Fruit fly (Drosophila melanogaster) whole organism, embryonic: Measurements from ENCODE around the gene TwdlP.
A peak's percentile ranks its signal among the peaks of the same experiment; 100 is the strongest.

Source experiments
- ATbp ChIP-seq: fragments of 200-800 bp; sonication (Bioruptor generic); optimal IDR thresholded peaks from 2 replicates; lab custom pipeline; 2017; ENCODE audit warnings: missing biosample characterization, mild to moderate bottlenecking, missing genetic modification characterization, missing genetic modification reagents
- Awh ChIP-seq: fragments of 200-800 bp; sonication (Bioruptor generic); IDR thresholded peaks from 2 replicates; pipeline ENCODE4, ENCODE4 v1.3.6; 2022; ENCODE audit warnings: missing biosample characterization, missing genetic modification characterization
- CG10209 ChIP-seq: fragments of 200-800 bp; sonication (Bioruptor generic); optimal IDR thresholded peaks from 3 replicates; lab custom pipeline; 2017; ENCODE audit warnings: missing biosample characterization, mild to moderate bottlenecking, missing genetic modification characterization, missing genetic modification reagents
- CG10321 ChIP-seq: fragments of 200-800 bp; sonication (Bioruptor generic); IDR thresholded peaks from 2 replicates; pipeline ENCODE4 v1.3.6; 2022; ENCODE audit warnings: missing biosample characterization, missing genetic modification characterization
- CG10543 ChIP-seq: fragments of 200-800 bp; sonication (Bioruptor generic); optimal IDR thresholded peaks from 3 replicates; lab custom pipeline; 2017; ENCODE audit warnings: missing biosample characterization, mild to moderate bottlenecking, missing genetic modification characterization, moderate library complexity
- CG11398 ChIP-seq: fragments of 200-800 bp; sonication (Bioruptor generic); optimal IDR thresholded peaks from 2 replicates; lab custom pipeline; 2016; ENCODE audit warnings: missing biosample characterization, missing genetic modification characterization
- CG12769 ChIP-seq: fragments of 200-800 bp; sonication (Bioruptor generic); optimal IDR thresholded peaks from 2 replicates; lab custom pipeline; 2019; ENCODE audit warnings: missing biosample characterization, mild to moderate bottlenecking, missing genetic modification characterization, moderate library complexity
- CG13123 ChIP-seq: fragments of 200-800 bp; sonication (Bioruptor generic); optimal IDR thresholded peaks from 2 replicates; lab custom pipeline; 2016; ENCODE audit warnings: missing biosample characterization, missing genetic modification characterization
- CG13287 ChIP-seq: fragments of 200-800 bp; sonication (Bioruptor generic); IDR thresholded peaks from 2 replicates; pipeline ENCODE4 v1.3.6; 2022; ENCODE audit warnings: missing biosample characterization, missing genetic modification characterization; ENCODE audit not compliant: partially characterized antibody
- CG13296 ChIP-seq: fragments of 200-800 bp; sonication (Bioruptor generic); optimal IDR thresholded peaks from 3 replicates; lab custom pipeline; 2018; ENCODE audit warnings: missing biosample characterization, mild to moderate bottlenecking, missing genetic modification characterization
- CG13624 ChIP-seq: fragments of 200-800 bp; sonication (Bioruptor generic); optimal IDR thresholded peaks from 2 replicates; lab custom pipeline; 2016; ENCODE audit warnings: missing biosample characterization, missing genetic modification characterization
- CG2712 ChIP-seq: fragments of 200-800 bp; optimal IDR thresholded peaks from 3 replicates; lab custom pipeline; 2019; ENCODE audit warnings: missing biosample characterization, mild to moderate bottlenecking, missing genetic modification characterization, moderate library complexity
- CG30403 ChIP-seq: fragments of 200-800 bp; sonication (Bioruptor generic); optimal IDR thresholded peaks from 3 replicates; lab custom pipeline; 2016; ENCODE audit warnings: missing biosample characterization, missing genetic modification characterization
- CG31388 ChIP-seq: fragments of 200-800 bp; sonication (Bioruptor generic); optimal IDR thresholded peaks from 2 replicates; lab custom pipeline; 2016; ENCODE audit warnings: missing biosample characterization, missing genetic modification characterization
- CG32532 ChIP-seq: fragments of 200-800 bp; sonication (Bioruptor generic); IDR thresholded peaks from 2 replicates; pipeline ENCODE4 v1.3.6; 2022; ENCODE audit warnings: missing biosample characterization, missing genetic modification characterization
- CG42726 ChIP-seq: fragments of 200-800 bp; sonication (Bioruptor generic); IDR thresholded peaks from 2 replicates; pipeline ENCODE4 v1.3.6; 2022; ENCODE audit warnings: missing biosample characterization, missing genetic modification characterization; ENCODE audit not compliant: partially characterized antibody
- CG5180 ChIP-seq: fragments of 200-800 bp; sonication (Bioruptor generic); optimal IDR thresholded peaks from 3 replicates; lab custom pipeline; 2017; ENCODE audit warnings: missing biosample characterization, missing genetic modification characterization, mild to moderate bottlenecking, moderate library complexity, missing genetic modification reagents
- CG6654 ChIP-seq: fragments of 200-800 bp; sonication (Bioruptor generic); optimal IDR thresholded peaks from 2 replicates; lab custom pipeline; 2017; ENCODE audit warnings: missing biosample characterization, mild to moderate bottlenecking, missing genetic modification characterization
- CG7372 ChIP-seq: fragments of 200-800 bp; sonication (Bioruptor generic); IDR thresholded peaks from 2 replicates; pipeline ENCODE4 v1.3.6; 2022; ENCODE audit warnings: missing biosample characterization, missing genetic modification characterization
- CG7928 ChIP-seq: fragments of 200-800 bp; sonication (Bioruptor generic); optimal IDR thresholded peaks from 2 replicates; lab custom pipeline; 2017; ENCODE audit warnings: missing biosample characterization, mild to moderate bottlenecking, missing genetic modification characterization
- CG9437 ChIP-seq: fragments of 200-800 bp; sonication (Bioruptor generic); optimal IDR thresholded peaks from 2 replicates; lab custom pipeline; 2018; ENCODE audit warnings: missing biosample characterization, mild to moderate bottlenecking, missing genetic modification characterization
- D19A ChIP-seq: fragments of 200-800 bp; optimal IDR thresholded peaks from 3 replicates; lab custom pipeline; 2019; ENCODE audit warnings: missing biosample characterization, mild to moderate bottlenecking, missing genetic modification characterization, moderate library complexity
- Hmr ChIP-seq: fragments of 200-800 bp; sonication (Bioruptor generic); optimal IDR thresholded peaks from 3 replicates; lab custom pipeline; 2017; ENCODE audit warnings: mild to moderate bottlenecking, missing biosample characterization, missing genetic modification reagents, missing genetic modification characterization
- Lim3 ChIP-seq: fragments of 200-800 bp; sonication (Bioruptor generic); IDR thresholded peaks from 2 replicates; pipeline ENCODE4 v1.3.6; 2022; ENCODE audit warnings: missing biosample characterization, missing genetic modification characterization
- Med ChIP-seq: fragments of 200-800 bp; sonication (Bioruptor generic); peaks from one replicate; lab custom pipeline; 2016; ENCODE audit warnings: missing biosample characterization, missing genetic modification characterization, mild to moderate bottlenecking, inconsistent platforms, moderate library complexity
- NK7.1 ChIP-seq: fragments of 200-800 bp; sonication (Bioruptor generic); optimal IDR thresholded peaks from 3 replicates; lab custom pipeline; 2016; ENCODE audit warnings: missing biosample characterization, missing genetic modification characterization
- Nf-YA ChIP-seq: fragments of 200-800 bp; sonication (Bioruptor generic); IDR thresholded peaks from 2 replicates; pipeline ENCODE4 v1.3.6; 2022; ENCODE audit warnings: missing biosample characterization, missing genetic modification characterization
- Pdp1 ChIP-seq, 2 experiments: fragments of 200-800 bp; sonication (Bioruptor generic); optimal IDR thresholded peaks; 3 replicates each; lab custom pipeline; 2016; ENCODE audit warnings: missing biosample characterization in 2 of 2, missing genetic modification characterization in 2 of 2, mild to moderate bottlenecking in 1 of 2, moderate library complexity in 1 of 2
- Rfx ChIP-seq: fragments of 200-800 bp; sonication (Bioruptor generic); IDR thresholded peaks from 2 replicates; pipeline ENCODE4 v1.3.6; 2022; ENCODE audit warnings: missing biosample characterization, missing genetic modification characterization
- Vsx1 ChIP-seq: fragments of 200-800 bp; sonication (Bioruptor generic); optimal IDR thresholded peaks from 2 replicates; lab custom pipeline; 2017; ENCODE audit warnings: missing biosample characterization, mild to moderate bottlenecking, missing genetic modification characterization, missing genetic modification reagents
- YL-1 ChIP-seq: fragments of 200-800 bp; sonication (Bioruptor generic); optimal IDR thresholded peaks from 3 replicates; lab custom pipeline; 2017; ENCODE audit warnings: missing biosample characterization, mild to moderate bottlenecking, missing genetic modification characterization
- ap ChIP-seq: fragments of 200-800 bp; sonication (Bioruptor generic); IDR thresholded peaks from 2 replicates; pipeline ENCODE4 v1.3.6; 2022; ENCODE audit warnings: missing biosample characterization, missing genetic modification characterization
- ara ChIP-seq: fragments of 200-800 bp; sonication (Bioruptor generic); IDR thresholded peaks from 2 replicates; pipeline ENCODE4 v1.3.6; 2022; ENCODE audit warnings: missing biosample characterization, missing genetic modification characterization
- cas ChIP-seq: fragments of 200-800 bp; sonication (Bioruptor generic); IDR thresholded peaks from 2 replicates; pipeline ENCODE4 v1.3.6; 2022; ENCODE audit warnings: missing biosample characterization, missing genetic modification characterization
- cg ChIP-seq: fragments of 200-800 bp; sonication (Bioruptor generic); optimal IDR thresholded peaks from 3 replicates; lab custom pipeline; 2019; ENCODE audit warnings: missing biosample characterization, mild to moderate bottlenecking, missing genetic modification characterization, moderate library complexity
- ci ChIP-seq: fragments of 200-800 bp; sonication (Bioruptor generic); IDR thresholded peaks from 3 replicates; pipeline ENCODE4 v1.3.6; 2022; ENCODE audit warnings: missing biosample characterization, missing genetic modification characterization
- dati ChIP-seq: fragments of 200-800 bp; sonication (Bioruptor generic); IDR thresholded peaks from 2 replicates; pipeline ENCODE4 v1.3.6; 2022; ENCODE audit warnings: missing biosample characterization, missing genetic modification characterization
- grn ChIP-seq: fragments of 200-800 bp; sonication (Bioruptor generic); optimal IDR thresholded peaks from 3 replicates; lab custom pipeline; 2017; ENCODE audit warnings: missing biosample characterization, missing genetic modification characterization
- lab ChIP-seq: fragments of 200-800 bp; sonication (Bioruptor generic); optimal IDR thresholded peaks from 3 replicates; lab custom pipeline; 2017; ENCODE audit warnings: missing biosample characterization, missing genetic modification characterization, mild to moderate bottlenecking, moderate library complexity, missing genetic modification reagents
- luna ChIP-seq: fragments of 200-800 bp; sonication (Bioruptor generic); optimal IDR thresholded peaks from 2 replicates; lab custom pipeline; 2016; ENCODE audit warnings: missing biosample characterization, missing genetic modification characterization
- mirr ChIP-seq: fragments of 200-800 bp; sonication (Bioruptor generic); optimal IDR thresholded peaks from 3 replicates; lab custom pipeline; 2018; ENCODE audit warnings: missing biosample characterization, mild to moderate bottlenecking, missing genetic modification characterization
- nerfin-1 ChIP-seq: fragments of 200-800 bp; sonication (Bioruptor generic); optimal IDR thresholded peaks from 3 replicates; lab custom pipeline; 2019; ENCODE audit warnings: missing biosample characterization, mild to moderate bottlenecking, missing genetic modification characterization, moderate library complexity
- nmo ChIP-seq: fragments of 200-800 bp; sonication (Bioruptor generic); optimal IDR thresholded peaks from 2 replicates; lab custom pipeline; 2018; ENCODE audit warnings: missing biosample characterization, mild to moderate bottlenecking, missing genetic modification characterization, moderate library complexity
- pan ChIP-seq, 4 experiments: fragments of >200 bp in 3 of 4; fragments of 200-800 bp in 1 of 4; sonication (Bioruptor generic) in 1 of 4; optimal IDR thresholded peaks in 3 of 4; IDR thresholded peaks in 1 of 4; 2 replicates each; pipeline versions ENCODE4 v1.3.6 to Lab custom; 2017 to 2022; ENCODE audit warnings: missing biosample characterization in 2 of 4, missing genetic modification characterization in 2 of 4, mixed read lengths in 1 of 4
- sc ChIP-seq, 3 experiments: fragments of >200 bp in 2 of 3; fragments of 200-800 bp in 1 of 3; sonication (Bioruptor generic) in 1 of 3; optimal IDR thresholded peaks; 2 replicates in 2 of 3; 3 replicates in 1 of 3; lab custom pipeline; 2017; ENCODE audit warnings: mild to moderate bottlenecking in 1 of 3, missing biosample characterization in 1 of 3, missing genetic modification characterization in 1 of 3, missing genetic modification reagents in 1 of 3
- sens ChIP-seq: fragments of 200-800 bp; sonication (Bioruptor generic); peaks from one replicate; lab custom pipeline; 2016; ENCODE audit warnings: missing biosample characterization, missing genetic modification characterization
- sim ChIP-seq: fragments of 200-800 bp; sonication (Bioruptor generic); IDR thresholded peaks from 2 replicates; pipeline ENCODE4 v1.3.6; 2022; ENCODE audit warnings: missing biosample characterization, missing genetic modification characterization
- ssp ChIP-seq: fragments of 200-800 bp; sonication (Bioruptor generic); IDR thresholded peaks from 2 replicates; pipeline ENCODE4 v1.3.6; 2022; ENCODE audit warnings: missing biosample characterization, missing genetic modification characterization
- tgo ChIP-seq: fragments of 200-800 bp; sonication (Bioruptor generic); IDR thresholded peaks from 3 replicates; pipeline ENCODE4 v1.3.6; 2022; ENCODE audit warnings: missing biosample characterization, missing genetic modification characterization

Gene TwdlP

dm6 chr3R:26588158-26588584, 33.0 kb downstream of the TwdlP start (continued):
- TF ChIP-seq sens (GFP tag; lab: Kevin White, UChicago): peak; percentile 29
- 0 out of 2 replicates have a peak, but pooled peaks have one; percentile 43 for TF ChIP-seq Awh
- no peak for TF ChIP-seq CG31388
- TF ChIP-seq CG32532 (GFP tag; lab: Robert Waterston, UW): 0 out of 2 replicates have a peak, but pooled peaks have one; percentile 22
- peak; percentile 31 for TF ChIP-seq CG13296
- peak; percentile 52 for TF ChIP-seq CG12769
- TF ChIP-seq CG10321 (GFP tag; lab: Robert Waterston, UW): no peak
- TF ChIP-seq CG6654 (GFP tag; lab: Kevin White, UChicago): no peak
- no peak for TF ChIP-seq YL-1 (GFP tag; lab: Kevin White, UChicago)
- TF ChIP-seq CG9437: no peak
- no peak for TF ChIP-seq NK7.1 (GFP tag; lab: Kevin White, UChicago)
- no peak for TF ChIP-seq CG30403 (GFP tag; lab: Kevin White, UChicago)
- TF ChIP-seq ssp (GFP tag; lab: Robert Waterston, UW): 0 out of 2 replicates have a peak, but pooled peaks have one; percentile 14
- no peak for TF ChIP-seq CG42726 (GFP tag; lab: Robert Waterston, UW)
- no peak for TF ChIP-seq ara
- peak; percentile 4 for TF ChIP-seq Hmr (GFP tag; lab: Kevin White, UChicago)
- no peak for TF ChIP-seq sim (GFP tag; lab: Robert Waterston, UW)
- TF ChIP-seq Vsx1 (GFP tag; lab: Kevin White, UChicago): peak; percentile 33
- no peak for TF ChIP-seq ap (GFP tag; lab: Robert Waterston, UW)
- TF ChIP-seq cg: no peak
- no peak for TF ChIP-seq CG13287 (GFP tag; lab: Robert Waterston, UW)
- peak in 1 of 2 experiments; percentile 7 for TF ChIP-seq Pdp1 (GFP tag; optimal IDR thresholded peaks at IDR 0.05; lab: Kevin White, UChicago)
- TF ChIP-seq mirr (GFP tag; lab: Kevin White, UChicago): peak; percentile 81
- TF ChIP-seq nmo: no peak
- 0 out of 2 replicates have a peak, but pooled peaks have one; percentile 13 for TF ChIP-seq Lim3 (GFP tag; lab: Robert Waterston, UW)
- peak; percentile 30 for TF ChIP-seq CG10209
- 0 out of 3 replicates have a peak, but pooled peaks have one; percentile 43 for TF ChIP-seq ci (GFP tag; lab: Robert Waterston, UW)
- no peak for TF ChIP-seq pan (optimal IDR thresholded peaks at IDR 0.05; lab: Kevin White, UChicago)
- TF ChIP-seq pan (GFP tag; optimal IDR thresholded peaks at IDR 0.05 in 1 of 2, IDR thresholded peaks at IDR 0.05 in 1 of 2): peak in 1 of 2 experiments; percentile 36
- TF ChIP-seq luna (GFP tag; lab: Kevin White, UChicago): no peak
- TF ChIP-seq sc (optimal IDR thresholded peaks at IDR 0.05; lab: Kevin White, UChicago): no peak
- TF ChIP-seq sc (GFP tag; optimal IDR thresholded peaks at IDR 0.05; lab: Kevin White, UChicago): no peak
- peak; percentile 23; the same call in 1 of the 2 replicates for TF ChIP-seq Rfx (GFP tag; lab: Robert Waterston, UW)
- peak; percentile 25 for TF ChIP-seq CG13624 (GFP tag; lab: Kevin White, UChicago)
- TF ChIP-seq CG5180 (GFP tag; lab: Kevin White, UChicago): peak; percentile 14
- TF ChIP-seq CG10543 (GFP tag; lab: Kevin White, UChicago): peak; percentile 64
- TF ChIP-seq CG7928 (GFP tag; lab: Kevin White, UChicago): no peak
- peak; percentile 67 for TF ChIP-seq lab (GFP tag; lab: Kevin White, UChicago)
- peak; percentile 81 for TF ChIP-seq Med (GFP tag; lab: Kevin White, UChicago)
- 0 out of 2 replicates have a peak, but pooled peaks have one; percentile 17 for TF ChIP-seq Nf-YA (GFP tag; lab: Robert Waterston, UW)
- TF ChIP-seq cas (GFP tag; lab: Robert Waterston, UW): no peak
- no peak for TF ChIP-seq D19A
- no peak for TF ChIP-seq CG13123 (GFP tag; lab: Kevin White, UChicago)
- TF ChIP-seq grn (GFP tag; lab: Kevin White, UChicago): peak; percentile 72
- no peak for TF ChIP-seq dati (GFP tag; lab: Robert Waterston, UW)
- TF ChIP-seq tgo: no peak
- peak; percentile 55 for TF ChIP-seq ATbp (GFP tag; lab: Kevin White, UChicago)
- TF ChIP-seq CG7372: no peak
- no peak for TF ChIP-seq nerfin-1 (tag; lab: Kevin White, UChicago)
- TF ChIP-seq CG11398: no peak
- no peak for TF ChIP-seq CG2712 (tag; lab: Kevin White, UChicago)
